Fruit fly (Drosophila melanogaster) whole organism, adult: ENCODE data around the gene CG3556.
A peak's percentile ranks its signal among the peaks of the same experiment; 100 is the strongest.

Experiments
- CG11617 ChIP-seq: fragments of 200-800 bp; sonication (Bioruptor generic); optimal IDR thresholded peaks from 2 replicates; lab custom pipeline; 2017; ENCODE audit warnings: mild to moderate bottlenecking, missing biosample characterization, missing genetic modification reagents, missing genetic modification characterization
- CG12768 ChIP-seq: fragments of 200-800 bp; sonication (Bioruptor generic); optimal IDR thresholded peaks from 2 replicates; lab custom pipeline; 2017; ENCODE audit warnings: missing biosample characterization, missing genetic modification characterization, mild to moderate bottlenecking, moderate library complexity, missing genetic modification reagents
- CG14711 ChIP-seq: fragments of 200-800 bp; sonication (Bioruptor generic); optimal IDR thresholded peaks from 2 replicates; lab custom pipeline; 2018; ENCODE audit warnings: missing biosample characterization, mild to moderate bottlenecking, missing genetic modification characterization, moderate library complexity
- CG1620 ChIP-seq: fragments of 200-800 bp; sonication (Bioruptor generic); optimal IDR thresholded peaks from 2 replicates; lab custom pipeline; 2016; ENCODE audit warnings: missing biosample characterization, missing genetic modification characterization
- CG33017 ChIP-seq: fragments of 200-800 bp; sonication (Bioruptor generic); optimal IDR thresholded peaks from 2 replicates; lab custom pipeline; 2018; ENCODE audit warnings: missing biosample characterization, mild to moderate bottlenecking, missing genetic modification characterization, moderate library complexity
- CG5204 ChIP-seq: fragments of 200-800 bp; sonication (Bioruptor generic); optimal IDR thresholded peaks from 2 replicates; lab custom pipeline; 2016; ENCODE audit warnings: missing biosample characterization, missing genetic modification characterization
- CG7045 ChIP-seq: fragments of 200-800 bp; sonication (Bioruptor generic); optimal IDR thresholded peaks from 2 replicates; lab custom pipeline; 2017; ENCODE audit warnings: missing biosample characterization, mild to moderate bottlenecking, missing genetic modification characterization
- CG7101 ChIP-seq: fragments of 200-800 bp; sonication (Bioruptor generic); optimal IDR thresholded peaks from 2 replicates; lab custom pipeline; 2018; ENCODE audit warnings: missing biosample characterization, mild to moderate bottlenecking, missing genetic modification characterization, moderate library complexity
- Clk ChIP-seq: fragments of 200-800 bp; sonication (Bioruptor generic); optimal IDR thresholded peaks from 2 replicates; lab custom pipeline; 2017; ENCODE audit warnings: missing biosample characterization, missing genetic modification characterization
- Crg-1 ChIP-seq: fragments of 200-800 bp; sonication (Bioruptor generic); optimal IDR thresholded peaks from 2 replicates; lab custom pipeline; 2016; ENCODE audit warnings: missing biosample characterization, missing genetic modification characterization
- Hr96 ChIP-seq: fragments of 200-800 bp; sonication (Bioruptor generic); optimal IDR thresholded peaks from 2 replicates; lab custom pipeline; 2016; ENCODE audit warnings: missing biosample characterization, missing genetic modification characterization
- Mnt ChIP-seq: fragments of 200-800 bp; sonication (Bioruptor generic); optimal IDR thresholded peaks from 2 replicates; lab custom pipeline; 2016; ENCODE audit warnings: missing biosample characterization, mild to moderate bottlenecking, missing genetic modification characterization
- bab1 ChIP-seq: fragments of 200-800 bp; sonication (Bioruptor generic); optimal IDR thresholded peaks from 3 replicates; lab custom pipeline; 2019; ENCODE audit warnings: missing biosample characterization, mild to moderate bottlenecking, missing genetic modification characterization, moderate library complexity
- cic ChIP-seq: fragments of 200-800 bp; sonication (Bioruptor generic); optimal IDR thresholded peaks from 2 replicates; lab custom pipeline; 2017; ENCODE audit warnings: missing biosample characterization, mild to moderate bottlenecking, missing genetic modification characterization, moderate library complexity
- cnc ChIP-seq, 2 experiments: fragments of >200 bp; optimal IDR thresholded peaks; 2 replicates each; lab custom pipeline; 2017
- kay ChIP-seq: fragments of 200-800 bp; sonication (Bioruptor generic); peaks from one replicate; lab custom pipeline; 2016; ENCODE audit warnings: missing biosample characterization, missing genetic modification characterization, borderline replicate concordance
- ovo ChIP-seq: fragments of 200-800 bp; sonication (Bioruptor generic); optimal IDR thresholded peaks from 2 replicates; lab custom pipeline; 2016; ENCODE audit warnings: missing biosample characterization, missing genetic modification characterization
- pad ChIP-seq: fragments of 200-800 bp; sonication (Bioruptor generic); optimal IDR thresholded peaks from 3 replicates; lab custom pipeline; 2017; ENCODE audit warnings: missing biosample characterization, missing genetic modification characterization, mild to moderate bottlenecking, moderate library complexity, missing genetic modification reagents
- tj ChIP-seq: fragments of 200-800 bp; sonication (Bioruptor generic); optimal IDR thresholded peaks from 3 replicates; lab custom pipeline; 2017; ENCODE audit warnings: missing biosample characterization, mild to moderate bottlenecking, missing genetic modification characterization, moderate library complexity
- toe ChIP-seq: fragments of 200-800 bp; sonication (Bioruptor generic); optimal IDR thresholded peaks from 2 replicates; lab custom pipeline; 2016; ENCODE audit warnings: missing biosample characterization, missing genetic modification characterization

The CG3556 gene

DNA sequence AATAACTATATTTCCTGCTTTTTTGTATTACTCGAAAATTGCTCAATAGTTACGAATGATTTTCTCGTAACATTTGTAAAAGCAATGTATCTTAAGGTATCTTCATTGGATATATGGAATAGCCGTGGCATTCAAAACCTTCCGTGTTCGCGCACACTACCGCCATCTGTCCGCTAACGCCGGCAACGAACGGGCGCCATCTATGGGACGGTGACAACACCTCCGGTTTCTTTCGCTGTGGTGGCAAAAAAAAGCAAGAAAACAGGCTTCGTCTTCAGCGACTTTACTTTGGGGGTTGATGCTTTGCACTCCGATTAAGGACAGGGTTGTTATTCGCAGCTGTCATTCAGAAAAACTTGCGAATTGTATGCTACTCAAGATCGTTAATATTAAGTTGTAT is 22.9 kb upstream of the CG3556 start:
- TF ChIP-seq CG7101 (tag; lab: Kevin White, UChicago) (no peak), bab1 (peak; percentile 15)

DNA sequence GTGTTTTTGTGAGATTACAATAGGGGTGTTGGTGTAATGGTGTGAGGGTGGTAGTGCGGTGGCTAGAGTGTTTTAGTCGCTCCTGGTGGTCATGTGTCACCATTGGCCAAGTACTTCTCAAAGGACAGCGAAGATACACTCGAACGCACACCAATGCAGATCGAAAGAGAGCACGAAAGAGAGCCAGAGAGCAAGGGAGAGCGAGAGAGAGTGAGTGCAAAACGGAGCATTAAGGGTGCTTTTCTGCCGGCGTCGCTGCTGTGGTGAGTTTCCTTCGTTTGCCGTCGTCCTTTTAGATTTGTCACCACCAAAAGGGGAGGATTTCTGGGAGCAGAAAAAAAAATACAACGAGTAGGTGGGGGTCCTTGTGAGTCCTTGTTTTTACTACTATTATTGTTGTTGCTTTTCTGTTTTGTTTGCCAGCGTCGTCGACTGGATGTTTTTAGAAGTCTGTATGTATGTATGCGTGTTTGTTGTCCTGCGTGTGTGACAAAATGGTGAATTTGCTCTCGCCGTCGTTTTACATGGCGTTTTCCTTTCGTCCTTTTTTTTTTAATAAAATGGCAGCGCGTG is 21.9 kb upstream of the CG3556 start:
- TF ChIP-seq Crg-1 (GFP tag; lab: Kevin White, UChicago), result no peak
- no peak for TF ChIP-seq toe
- no peak for TF ChIP-seq CG33017
- no peak for TF ChIP-seq CG11617 (GFP tag; lab: Kevin White, UChicago)
- TF ChIP-seq tj (GFP tag; lab: Kevin White, UChicago), result no peak
- TF ChIP-seq Mnt (GFP tag; lab: Kevin White, UChicago), result no peak
- TF ChIP-seq pad (GFP tag; lab: Kevin White, UChicago), result no peak
- TF ChIP-seq cnc (optimal IDR thresholded peaks at IDR 0.05; lab: Kevin White, UChicago), result no peak
- TF ChIP-seq CG14711 (tag; lab: Kevin White, UChicago), result no peak
- TF ChIP-seq CG1620, result no peak
- no peak for TF ChIP-seq Clk (GFP tag; lab: Kevin White, UChicago)
- TF ChIP-seq CG7045 (GFP tag; lab: Kevin White, UChicago), result no peak
- no peak for TF ChIP-seq ovo
- TF ChIP-seq bab1, result no peak

DNA sequence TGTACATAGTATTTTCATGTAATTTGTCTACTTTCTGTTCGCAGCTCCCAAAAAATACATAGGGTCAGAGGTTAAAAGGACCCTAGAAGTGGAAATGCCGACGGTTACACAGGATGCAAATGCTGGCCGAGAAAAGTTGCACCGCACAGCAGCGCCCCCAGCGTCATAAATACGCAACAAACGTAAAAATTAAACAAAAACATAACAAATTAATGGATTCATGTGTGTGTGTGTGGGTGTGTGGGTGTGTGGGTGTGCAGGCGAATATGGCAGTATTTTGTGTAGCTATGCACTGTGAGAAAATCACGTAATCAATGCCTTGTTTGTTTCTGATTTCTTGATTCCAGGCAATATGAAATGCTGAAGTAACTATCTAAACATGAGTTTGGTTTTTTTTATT is 18.5 kb upstream of the CG3556 start:
- no peak for TF ChIP-seq CG14711 (tag; lab: Kevin White, UChicago)
- TF ChIP-seq CG7045 (GFP tag; lab: Kevin White, UChicago), result no peak
- TF ChIP-seq CG1620, result no peak
- no peak for TF ChIP-seq CG5204 (GFP tag; lab: Kevin White, UChicago)

DNA sequence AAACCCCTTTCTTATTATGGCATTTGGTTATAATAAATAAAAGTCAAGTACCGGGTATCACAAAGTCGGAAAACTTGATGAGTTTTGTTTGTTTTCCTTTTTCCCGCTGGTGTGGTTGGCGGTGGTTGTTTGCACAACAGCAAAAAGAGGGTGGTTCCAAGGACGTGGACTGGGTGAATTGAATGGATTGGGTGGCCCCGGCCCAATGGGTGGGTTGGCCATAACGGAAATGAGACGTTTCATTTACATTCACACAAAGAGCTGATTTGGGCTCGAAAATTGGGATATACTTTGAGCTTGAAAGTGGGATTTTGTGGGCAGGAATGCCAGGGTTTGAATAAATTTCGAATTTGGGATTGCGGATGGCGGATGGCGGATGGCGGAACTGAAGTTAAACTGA is 9.2 kb upstream of the CG3556 start:
- TF ChIP-seq CG11617 (GFP tag; lab: Kevin White, UChicago) (no peak), cnc (optimal IDR thresholded peaks at IDR 0.05; lab: Kevin White, UChicago) (no peak), bab1 (no peak), CG5204 (GFP tag; lab: Kevin White, UChicago) (no peak), CG7101 (tag; lab: Kevin White, UChicago) (no peak)

DNA sequence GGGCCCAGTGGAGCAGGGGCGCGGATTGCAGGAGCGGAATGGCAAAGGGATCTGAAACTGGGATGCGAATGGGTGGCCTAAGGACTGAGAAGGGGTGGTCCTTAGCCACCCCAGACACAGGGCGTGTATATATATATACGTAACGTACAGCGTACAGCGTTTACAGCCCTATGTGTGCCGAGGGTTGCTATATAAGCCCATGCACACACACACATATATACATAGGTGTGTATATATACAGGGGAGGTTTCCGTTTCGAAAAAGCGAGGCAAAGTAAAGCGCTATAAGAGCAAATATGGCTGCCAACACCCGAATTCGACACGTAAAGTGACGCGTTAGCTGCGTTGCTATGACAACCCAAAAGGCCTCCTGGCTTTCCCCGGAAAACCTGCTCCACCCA is 3.3 kb upstream of the CG3556 start:
- TF ChIP-seq Mnt (GFP tag; lab: Kevin White, UChicago) (no peak), bab1 (no peak), kay (GFP tag; lab: Kevin White, UChicago) (no peak), ovo (no peak), pad (GFP tag; lab: Kevin White, UChicago) (no peak), CG7101 (tag; lab: Kevin White, UChicago) (no peak), CG14711 (tag; lab: Kevin White, UChicago) (no peak), cnc (optimal IDR thresholded peaks at IDR 0.05; lab: Kevin White, UChicago) (no peak), CG11617 (GFP tag; lab: Kevin White, UChicago) (no peak)

DNA sequence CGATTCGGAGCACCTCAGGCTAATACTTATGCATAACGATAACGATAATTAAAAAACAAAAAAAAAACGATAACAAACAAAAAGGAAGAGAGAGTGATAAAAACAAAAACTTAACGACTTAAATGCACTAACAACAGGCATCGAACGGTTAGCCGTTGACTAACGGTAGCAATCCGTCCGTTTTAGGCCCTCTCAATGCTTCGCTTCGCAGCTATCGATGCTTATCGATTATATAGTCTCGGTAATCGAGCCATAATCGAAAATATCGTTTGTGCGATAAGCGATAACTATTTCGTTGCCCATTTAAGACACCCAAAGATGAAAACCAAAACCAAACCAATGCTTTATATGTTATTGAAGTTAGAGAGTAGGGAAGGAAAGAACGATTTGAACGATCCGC is 4.0 kb downstream of the CG3556 start:
- TF ChIP-seq tj (GFP tag; lab: Kevin White, UChicago) (no peak), CG7101 (tag; lab: Kevin White, UChicago) (no peak), CG14711 (tag; lab: Kevin White, UChicago) (no peak), CG1620 (no peak), cnc (optimal IDR thresholded peaks at IDR 0.05; lab: Kevin White, UChicago) (no peak), CG5204 (GFP tag; lab: Kevin White, UChicago) (no peak), Clk (GFP tag; lab: Kevin White, UChicago) (no peak), toe (no peak), cic (no peak), CG12768 (no peak), ovo (no peak), pad (GFP tag; lab: Kevin White, UChicago) (no peak), CG11617 (GFP tag; lab: Kevin White, UChicago) (no peak), kay (GFP tag; lab: Kevin White, UChicago) (no peak), CG7045 (GFP tag; lab: Kevin White, UChicago) (no peak), Hr96 (GFP tag; lab: Kevin White, UChicago) (no peak), CG33017 (no peak), bab1 (no peak), Mnt (GFP tag; lab: Kevin White, UChicago) (no peak)

DNA sequence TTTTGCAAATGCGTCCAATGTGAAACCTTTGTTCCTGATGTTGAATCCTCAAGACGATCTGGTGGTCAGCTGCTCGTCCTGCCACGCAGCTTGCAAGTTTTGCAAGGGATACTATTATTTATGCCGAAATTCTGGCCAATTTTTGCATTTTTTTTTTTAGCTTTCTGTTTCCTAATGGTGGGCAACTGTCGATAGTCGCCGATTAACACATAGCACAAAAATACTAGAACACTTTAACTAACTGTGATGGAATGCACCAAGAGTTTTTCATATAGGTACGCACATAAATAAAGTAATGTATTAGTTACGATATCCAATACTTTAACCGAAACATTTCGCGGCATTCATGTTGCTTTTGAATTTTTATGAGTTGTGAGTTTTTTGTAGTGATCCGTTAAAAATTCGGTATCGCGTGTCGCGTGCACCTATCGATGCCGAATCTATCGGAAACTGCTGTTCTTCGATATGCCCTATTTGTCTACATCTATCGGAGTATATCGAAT is 10.4 kb downstream of the CG3556 start, which contains the start of the genes rb and CHOp24:
TSS of gene rb (minus strand) at position 197 of the 503 bp plus-strand sequence.
TSS of gene CHOp24 (plus strand) at position 479 of the 503 bp plus-strand sequence.
- TF ChIP-seq cnc (optimal IDR thresholded peaks at IDR 0.05; lab: Kevin White, UChicago) (no peak), ovo (peak; percentile 30), toe (peak; percentile 62), Crg-1 (GFP tag; lab: Kevin White, UChicago) (peak; percentile 56), kay (GFP tag; lab: Kevin White, UChicago) (no peak), Mnt (GFP tag; lab: Kevin White, UChicago) (peak; percentile 71), CG1620 (peak; percentile 51), CG5204 (GFP tag; lab: Kevin White, UChicago) (no peak), Hr96 (GFP tag; lab: Kevin White, UChicago) (no peak), CG33017 (peak; percentile 46), cic (peak; percentile 10), Clk (GFP tag; lab: Kevin White, UChicago) (no peak), pad (GFP tag; lab: Kevin White, UChicago) (peak; percentile 38), tj (GFP tag; lab: Kevin White, UChicago) (peak; percentile 35), CG7045 (GFP tag; lab: Kevin White, UChicago) (peak; percentile 6), CG7101 (tag; lab: Kevin White, UChicago) (peak; percentile 56), bab1 (peak; percentile 73), CG11617 (GFP tag; lab: Kevin White, UChicago) (peak; percentile 52), CG14711 (tag; lab: Kevin White, UChicago) (peak; percentile 61)
